Fruit fly (Drosophila melanogaster): Measurements from ENCODE around the gene 5-HT2A.

The 5-HT2A gene

dm6 chr3R:4634337-4634914 is 21.8 kb downstream of the 5-HT2A start:
- TF ChIP-seq fd96Ca (GFP tag; IDR thresholded peaks at IDR 0.05) (no peak), CG17806 (tag; optimal IDR thresholded peaks at IDR 0.05) (no peak), Snoo (tag; optimal IDR thresholded peaks at IDR 0.05) (no peak), CG12605 (GFP tag; IDR thresholded peaks at IDR 0.05) (no peak), Pif1A (GFP tag; optimal IDR thresholded peaks at IDR 0.05) (no peak), CG13204 (GFP tag; optimal IDR thresholded peaks at IDR 0.05) (no peak), CG14655 (GFP tag; optimal IDR thresholded peaks at IDR 0.05) (no peak), CG8159 (tag; optimal IDR thresholded peaks at IDR 0.05) (no peak), CG34367 (tag; optimal IDR thresholded peaks at IDR 0.05) (no peak)

- TF ChIP-seq CG8301 (tag; optimal IDR thresholded peaks at IDR 0.05) (no peak), gl (tag; optimal IDR thresholded peaks at IDR 0.05) (no peak), CG14655 (GFP tag; optimal IDR thresholded peaks at IDR 0.05) (no peak), Ets98B (GFP tag; IDR thresholded peaks at IDR 0.05) (no peak), CG13204 (GFP tag; optimal IDR thresholded peaks at IDR 0.05) (no peak), Pif1A (GFP tag; optimal IDR thresholded peaks at IDR 0.05) (no peak), EcR (GFP tag; optimal IDR thresholded peaks at IDR 0.05) (no peak), CG15710 (tag; optimal IDR thresholded peaks at IDR 0.05) (no peak), fd96Ca (GFP tag; IDR thresholded peaks at IDR 0.05) (no peak), CG32121 (GFP tag; IDR thresholded peaks at IDR 0.05) (no peak)
These were observed 28.0 kb downstream of the 5-HT2A start for dm6 chr3R:4640546-4641253.

dm6 chr3R:4641254-4641573 is 28.5 kb downstream of the 5-HT2A start:
- TF ChIP-seq CG17806 (tag; optimal IDR thresholded peaks at IDR 0.05) (no peak), CG14655 (GFP tag; optimal IDR thresholded peaks at IDR 0.05) (no peak), D1 (tag; optimal IDR thresholded peaks at IDR 0.05) (no peak), CG8159 (tag; optimal IDR thresholded peaks at IDR 0.05) (no peak), CG10348 (GFP tag; IDR thresholded peaks at IDR 0.05) (no peak), rn (GFP tag; IDR thresholded peaks at IDR 0.05) (no peak), CG13204 (GFP tag; optimal IDR thresholded peaks at IDR 0.05) (no peak), CG34367 (tag; optimal IDR thresholded peaks at IDR 0.05) (no peak), CG4496 (GFP tag; IDR thresholded peaks at IDR 0.05) (no peak), EcR (GFP tag; optimal IDR thresholded peaks at IDR 0.05) (no peak), CG32121 (GFP tag; IDR thresholded peaks at IDR 0.05) (no peak), Snoo (tag; optimal IDR thresholded peaks at IDR 0.05) (no peak), CG8301 (tag; optimal IDR thresholded peaks at IDR 0.05) (no peak), gl (tag; optimal IDR thresholded peaks at IDR 0.05) (no peak), Ets98B (GFP tag; IDR thresholded peaks at IDR 0.05) (no peak), Pif1B (GFP tag; optimal IDR thresholded peaks at IDR 0.05) (no peak), CG15710 (tag; optimal IDR thresholded peaks at IDR 0.05) (no peak), CG12605 (GFP tag; IDR thresholded peaks at IDR 0.05) (no peak), fd96Ca (GFP tag; IDR thresholded peaks at IDR 0.05) (no peak)

dm6 chr3R:4641616-4642102 is 29.0 kb downstream of the 5-HT2A start, which contains the start of the genes CG9775, MED31 and slx1:
Gene CG9775, minus strand, starts transcription at chr3R:4641838.
Gene MED31, plus strand, starts transcription at chr3R:4641963.
Gene slx1, plus strand, starts transcription at chr3R:4641963.
- TF ChIP-seq Pif1B (GFP tag; optimal IDR thresholded peaks at IDR 0.05) (peak; percentile 29), CG4496 (GFP tag; IDR thresholded peaks at IDR 0.05) (peak; percentile 80), CG17806 (tag; optimal IDR thresholded peaks at IDR 0.05) (peak; percentile 81), CG8159 (tag; optimal IDR thresholded peaks at IDR 0.05) (peak; percentile 84), Pif1A (GFP tag; optimal IDR thresholded peaks at IDR 0.05) (peak; percentile 49), fd96Ca (GFP tag; IDR thresholded peaks at IDR 0.05) (no peak), rn (GFP tag; IDR thresholded peaks at IDR 0.05) (peak; percentile 76), CG34367 (tag; optimal IDR thresholded peaks at IDR 0.05) (peak; percentile 62), Snoo (tag; optimal IDR thresholded peaks at IDR 0.05) (peak; percentile 74), D1 (tag; optimal IDR thresholded peaks at IDR 0.05) (peak; percentile 20), gl (tag; optimal IDR thresholded peaks at IDR 0.05) (no peak), CG9948 (tag; optimal IDR thresholded peaks at IDR 0.05) (peak; percentile 75), CG10348 (GFP tag; IDR thresholded peaks at IDR 0.05) (no peak), CG8301 (tag; optimal IDR thresholded peaks at IDR 0.05) (peak; percentile 76), CG13204 (GFP tag; optimal IDR thresholded peaks at IDR 0.05) (no peak), CG15710 (tag; optimal IDR thresholded peaks at IDR 0.05) (peak; percentile 78), Ets98B (GFP tag; IDR thresholded peaks at IDR 0.05) (peak; percentile 75), CG32121 (GFP tag; IDR thresholded peaks at IDR 0.05) (peak; percentile 84), CG12605 (GFP tag; IDR thresholded peaks at IDR 0.05) (no peak), EcR (GFP tag; optimal IDR thresholded peaks at IDR 0.05) (no peak)

DNA sequence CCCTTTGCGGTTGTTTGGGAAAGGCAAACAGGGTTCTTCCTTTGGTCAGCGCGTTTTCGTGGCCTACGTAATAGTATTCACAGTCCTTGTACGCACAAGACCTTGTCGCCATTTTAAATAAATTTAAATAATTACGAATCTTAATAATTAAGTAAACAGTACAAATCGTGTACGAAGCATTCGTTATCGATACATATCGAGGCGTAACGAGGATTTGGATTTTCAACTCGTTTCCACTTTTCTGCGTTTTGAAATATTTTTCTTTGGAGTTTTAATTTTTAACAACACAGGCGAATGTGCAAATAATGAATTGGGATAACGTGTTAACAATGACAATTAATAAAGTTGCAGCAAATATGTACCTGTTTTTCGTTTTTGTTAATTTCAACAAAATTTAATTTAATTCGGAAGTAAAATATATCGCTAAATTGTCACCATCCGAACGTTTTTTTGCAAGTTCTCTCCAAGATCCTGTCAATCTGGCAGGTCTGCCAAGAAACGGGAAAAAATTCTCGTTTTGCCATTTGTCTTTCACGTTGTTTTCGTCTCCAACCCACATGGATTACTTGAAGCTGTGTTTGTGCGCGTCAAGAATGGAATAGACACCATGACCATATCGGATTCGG is 32.9 kb downstream of the 5-HT2A start, which contains the start of the genes Dlip2 and rpk:
Gene Dlip2, minus strand, starts transcription at position 199 of the 626 bp plus-strand sequence.
Gene rpk, plus strand, starts transcription at position 525 of the 626 bp plus-strand sequence.
- TF ChIP-seq Pif1B (GFP tag; optimal IDR thresholded peaks at IDR 0.05) (no peak), CG8159 (tag; optimal IDR thresholded peaks at IDR 0.05) (peak; percentile 1)
